Fruit fly (Drosophila melanogaster): Measurements from ENCODE around the gene NSD.

NSD gene

DNA sequence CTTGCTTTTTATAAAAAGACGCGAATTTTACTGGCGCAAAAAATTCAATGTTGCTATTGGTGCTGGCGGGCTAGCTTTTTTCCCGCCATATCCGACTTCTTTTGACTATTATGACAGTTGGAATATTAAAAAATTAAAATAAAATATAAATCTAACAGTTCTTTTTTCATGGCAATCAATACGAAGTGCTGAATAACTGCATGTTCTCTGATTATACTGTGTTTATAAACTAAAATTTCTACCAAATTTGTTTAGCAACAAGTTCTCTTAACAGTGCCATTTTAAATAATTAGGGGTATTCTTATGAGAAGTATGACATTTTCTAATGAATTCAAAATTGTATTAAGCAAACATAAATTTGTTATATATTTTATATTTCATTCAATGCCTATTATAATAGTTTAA, 18.3 kb downstream of the NSD start, which contains the start of gene Boh1 (continued):
- peak; percentile 25; the same call in 1 of the 2 replicates for TF ChIP-seq slbo (GFP tag; IDR thresholded peaks at IDR 0.05)
- no peak for TF ChIP-seq CG18476 (GFP tag; optimal IDR thresholded peaks at IDR 0.05)
- TF ChIP-seq CG6175 (GFP tag; IDR thresholded peaks at IDR 0.05), result no peak
- TF ChIP-seq gsb (GFP tag; IDR thresholded peaks at IDR 0.05), result no peak
- TF ChIP-seq sima (GFP tag; optimal IDR thresholded peaks at IDR 0.05), result no peak
- no peak for TF ChIP-seq zf30C (GFP tag; optimal IDR thresholded peaks at IDR 0.05)
- no peak for TF ChIP-seq CG7357 (GFP tag; IDR thresholded peaks at IDR 0.05)
- TF ChIP-seq gt (GFP tag; IDR thresholded peaks at IDR 0.05), result no peak
- no peak for TF ChIP-seq CG8478 (optimal IDR thresholded peaks at IDR 0.05)
- no peak for TF ChIP-seq sna (GFP tag; IDR thresholded peaks at IDR 0.05; ENCODE audit: partially characterized antibody)
- TF ChIP-seq B-H2 (GFP tag; optimal IDR thresholded peaks at IDR 0.05), result peak; percentile 42
- no peak for TF ChIP-seq seq (GFP tag; IDR thresholded peaks at IDR 0.05)
- no peak for TF ChIP-seq CG13894 (tag; optimal IDR thresholded peaks at IDR 0.05)
- no peak for TF ChIP-seq exex (tag; optimal IDR thresholded peaks at IDR 0.05)
- no peak for TF ChIP-seq Atf3 (GFP tag; optimal IDR thresholded peaks at IDR 0.05)
- no peak for TF ChIP-seq Dref (GFP tag; IDR thresholded peaks at IDR 0.05)
- no peak for TF ChIP-seq insv (GFP tag; optimal IDR thresholded peaks at IDR 0.05)
- no peak for TF ChIP-seq CG3847 (GFP tag; IDR thresholded peaks at IDR 0.05)
- no peak for TF ChIP-seq pros (GFP tag; optimal IDR thresholded peaks at IDR 0.05)
- TF ChIP-seq Trl (optimal IDR thresholded peaks at IDR 0.05), result no peak
- no peak for TF ChIP-seq Trl (GFP tag; optimal IDR thresholded peaks at IDR 0.05)
- no peak for TF ChIP-seq bcd (GFP tag; optimal IDR thresholded peaks at IDR 0.05)
- no peak for TF ChIP-seq Lim3 (GFP tag; IDR thresholded peaks at IDR 0.05)
- peak; percentile 6 for TF ChIP-seq CG18764 (GFP tag; optimal IDR thresholded peaks at IDR 0.05)
- TF ChIP-seq nom (GFP tag; optimal IDR thresholded peaks at IDR 0.05), result no peak
- no peak for TF ChIP-seq kah (GFP tag; optimal IDR thresholded peaks at IDR 0.05)
- TF ChIP-seq gem (tag; optimal IDR thresholded peaks at IDR 0.05), result peak; percentile 54
- peak; percentile 68 for TF ChIP-seq sens (GFP tag)
- no peak for TF ChIP-seq CG6791 (GFP tag; IDR thresholded peaks at IDR 0.05; ENCODE audit: partially characterized antibody)
- TF ChIP-seq D (optimal IDR thresholded peaks at IDR 0.05), result no peak
- no peak for TF ChIP-seq D (GFP tag; optimal IDR thresholded peaks at IDR 0.05)
- no peak for TF ChIP-seq Awh (GFP tag; IDR thresholded peaks at IDR 0.05)
- TF ChIP-seq fd3F (GFP tag; optimal IDR thresholded peaks at IDR 0.05), result peak; percentile 22
- no peak for TF ChIP-seq CG8944 (GFP tag; optimal IDR thresholded peaks at IDR 0.05)
- TF ChIP-seq crp (GFP tag; optimal IDR thresholded peaks at IDR 0.05), result no peak
- TF ChIP-seq CG2120 (GFP tag; optimal IDR thresholded peaks at IDR 0.05), result peak; percentile 3
- no peak for TF ChIP-seq Dip2 (GFP tag; IDR thresholded peaks at IDR 0.05)
- no peak for TF ChIP-seq salm (tag; optimal IDR thresholded peaks at IDR 0.05)
- no peak for TF ChIP-seq lab (GFP tag; optimal IDR thresholded peaks at IDR 0.05)
- no peak for TF ChIP-seq Lhr (GFP tag; optimal IDR thresholded peaks at IDR 0.05)
- TF ChIP-seq CG1529 (GFP tag; optimal IDR thresholded peaks at IDR 0.05), result no peak
- TF ChIP-seq CG2889 (GFP tag; IDR thresholded peaks at IDR 0.05), result no peak
- no peak for TF ChIP-seq vnd (GFP tag; IDR thresholded peaks at IDR 0.05; ENCODE audit: partially characterized antibody)
- TF ChIP-seq sqz (GFP tag; optimal IDR thresholded peaks at IDR 0.05), result peak; percentile 55
- TF ChIP-seq CG6272 (GFP tag; IDR thresholded peaks at IDR 0.05), result no peak
- no peak for TF ChIP-seq Vsx1 (GFP tag; optimal IDR thresholded peaks at IDR 0.05)
- no peak for TF ChIP-seq CG14014 (GFP tag; IDR thresholded peaks at IDR 0.05)
- no peak for TF ChIP-seq CG6683 (GFP tag; optimal IDR thresholded peaks at IDR 0.05)
- TF ChIP-seq CG15514 (GFP tag; optimal IDR thresholded peaks at IDR 0.05), result peak; percentile 54
- no peak for TF ChIP-seq CG7786 (GFP tag; optimal IDR thresholded peaks at IDR 0.05)
- TF ChIP-seq Oaz (GFP tag; IDR thresholded peaks at IDR 0.05), result no peak
- no peak for TF ChIP-seq NC2β (GFP tag; optimal IDR thresholded peaks at IDR 0.05)
- TF ChIP-seq CG17361 (GFP tag; IDR thresholded peaks at IDR 0.05), result peak; percentile 69; the same call in 2 of the 3 replicates
